Fruit fly (Drosophila melanogaster) whole organism, pupa: ENCODE data around the gene CG43294.

Source experiments
- CG34367 ChIP-seq: fragments of 200-800 bp; sonication (Bioruptor generic); optimal IDR thresholded peaks from 2 replicates; lab custom pipeline; 2018; ENCODE audit warnings: missing biosample characterization, mild to moderate bottlenecking, missing genetic modification characterization
- D1 ChIP-seq: fragments of 200-800 bp; sonication (Bioruptor generic); optimal IDR thresholded peaks from 2 replicates; lab custom pipeline; 2018; ENCODE audit warnings: missing biosample characterization, mild to moderate bottlenecking, missing genetic modification characterization, moderate library complexity
- Pif1B ChIP-seq: fragments of 200-800 bp; sonication (Bioruptor generic); optimal IDR thresholded peaks from 3 replicates; lab custom pipeline; 2016; ENCODE audit warnings: missing biosample characterization, missing genetic modification characterization

DNA sequence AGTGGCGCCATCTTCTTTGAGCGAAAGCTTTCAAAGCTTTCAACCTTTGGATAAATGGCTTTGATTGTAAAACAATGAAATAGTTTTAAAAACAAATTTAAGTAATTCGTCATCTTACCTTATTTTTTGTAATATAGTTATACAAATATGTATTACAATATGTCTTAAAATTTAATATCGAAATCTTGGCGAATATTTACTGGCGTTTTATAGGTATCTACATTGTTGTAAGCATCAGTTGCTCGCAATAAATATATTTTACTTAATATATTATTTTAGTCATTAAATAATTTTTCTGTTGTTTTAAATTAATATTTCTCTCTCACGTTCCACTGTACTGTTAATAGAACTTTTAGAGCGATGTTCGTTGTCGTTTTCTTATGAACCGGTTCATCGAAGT lies 16.5 kb upstream of the CG43294 start, which contains the start of gene Rpt4R:
- TF ChIP-seq D1 (tag; lab: Kevin White, UChicago) = no peak
- TF ChIP-seq CG34367 = no peak
- no peak for TF ChIP-seq Pif1B (GFP tag; lab: Kevin White, UChicago)
